Worm (Caenorhabditis elegans): ENCODE measurements around the gene emc-5.
A peak's percentile ranks its signal among the peaks of the same experiment; 100 is the strongest.

The emc-5 gene

DNA sequence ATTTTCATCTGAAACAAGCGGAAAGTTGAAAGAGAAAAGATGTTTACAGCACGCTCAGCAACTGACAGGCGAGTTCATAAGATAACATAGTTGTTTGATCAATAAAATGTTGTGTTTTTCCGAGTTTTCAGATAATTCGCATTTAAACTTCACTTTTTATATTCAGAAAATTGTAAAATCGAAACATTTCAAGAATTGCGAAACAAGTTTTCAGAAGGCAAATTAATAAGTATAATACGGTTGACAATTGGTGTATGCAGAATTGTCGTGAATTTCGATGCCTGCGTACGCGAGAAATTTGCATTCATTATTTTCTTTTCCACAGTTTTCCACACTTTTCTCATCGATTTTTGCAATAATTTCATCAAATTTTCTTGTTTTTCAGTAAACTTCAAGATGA, 1.3 kb upstream of the emc-5 start, which contains the start of the genes ooc-3 and B0334.4 (continued):
- TF ChIP-seq unc-130 (GFP tag; optimal IDR thresholded peaks at IDR 0.05) (no peak), lsy-2 (tag; optimal IDR thresholded peaks at IDR 0.05) (peak in 1 of 2 experiments; percentile 94), zfp-2 (tag; optimal IDR thresholded peaks at IDR 0.05) (no peak), daf-16 (GFP tag; optimal IDR thresholded peaks at IDR 0.05) (no peak), daf-16 (tag; optimal IDR thresholded peaks at IDR 0.05) (peak; percentile 64), php-3 (GFP tag; IDR thresholded peaks at IDR 0.05) (no peak), fkh-10 (GFP tag; optimal IDR thresholded peaks at IDR 0.05) (no peak), T26A8.4 (GFP tag; IDR thresholded peaks at IDR 0.05) (no peak), ctbp-1 (GFP tag; IDR thresholded peaks at IDR 0.05) (no peak), F10B5.3 (tag; optimal IDR thresholded peaks at IDR 0.05) (no peak), lir-3 (tag; optimal IDR thresholded peaks at IDR 0.05) (no peak), gei-8 (GFP tag; optimal IDR thresholded peaks at IDR 0.05) (no peak), daf-19 (GFP tag; conservative IDR thresholded peaks at IDR 0.05) (no peak), lin-38 (GFP tag; IDR thresholded peaks at IDR 0.05) (no peak), D1046.2 (GFP tag; IDR thresholded peaks at IDR 0.05) (no peak), lin-15B (tag; optimal IDR thresholded peaks at IDR 0.05) (no peak), ceh-20 (GFP tag; IDR thresholded peaks at IDR 0.05) (no peak), T20F7.1 (GFP tag; optimal IDR thresholded peaks at IDR 0.05) (no peak), nhr-111 (GFP tag; optimal IDR thresholded peaks at IDR 0.05) (no peak), snpc-1.2 (GFP tag; IDR thresholded peaks at IDR 0.05) (no peak)

DNA sequence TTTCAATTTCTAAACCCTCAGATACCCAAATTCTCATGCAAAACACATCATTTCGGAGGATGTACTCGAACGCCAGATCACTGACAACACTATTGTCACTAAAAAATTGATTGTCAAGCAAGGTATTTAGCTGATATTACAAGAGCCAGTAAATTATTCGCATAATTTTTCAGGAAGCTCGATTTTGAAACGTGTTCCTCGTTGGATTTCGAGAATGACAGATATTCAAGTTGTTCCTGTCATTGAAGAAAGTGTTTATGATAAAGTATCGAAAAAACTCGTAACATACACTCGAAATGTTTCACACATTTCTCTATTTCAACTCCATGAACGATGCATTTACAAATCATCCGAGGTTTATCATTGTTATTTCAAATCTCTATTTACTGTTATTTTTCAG, 774 bp upstream of the emc-5 start:
- no peak for TF ChIP-seq snpc-4 (tag; optimal IDR thresholded peaks at IDR 0.05)
- no peak for TF ChIP-seq mxl-2 (GFP tag; conservative IDR thresholded peaks at IDR 0.05)
- TF ChIP-seq ceh-44 (GFP tag; IDR thresholded peaks at IDR 0.05): no peak
- TF ChIP-seq mes-2 (tag; optimal IDR thresholded peaks at IDR 0.05; ENCODE audit: poor library complexity, severe bottlenecking): no peak
- no peak for TF ChIP-seq egl-27 (tag; optimal IDR thresholded peaks at IDR 0.05)
- TF ChIP-seq zfp-3 (GFP tag; conservative IDR thresholded peaks at IDR 0.05): no peak
- TF ChIP-seq ces-1 (GFP tag; optimal IDR thresholded peaks at IDR 0.05): no peak
- no peak for TF ChIP-seq T20F7.1 (GFP tag; optimal IDR thresholded peaks at IDR 0.05)

DNA sequence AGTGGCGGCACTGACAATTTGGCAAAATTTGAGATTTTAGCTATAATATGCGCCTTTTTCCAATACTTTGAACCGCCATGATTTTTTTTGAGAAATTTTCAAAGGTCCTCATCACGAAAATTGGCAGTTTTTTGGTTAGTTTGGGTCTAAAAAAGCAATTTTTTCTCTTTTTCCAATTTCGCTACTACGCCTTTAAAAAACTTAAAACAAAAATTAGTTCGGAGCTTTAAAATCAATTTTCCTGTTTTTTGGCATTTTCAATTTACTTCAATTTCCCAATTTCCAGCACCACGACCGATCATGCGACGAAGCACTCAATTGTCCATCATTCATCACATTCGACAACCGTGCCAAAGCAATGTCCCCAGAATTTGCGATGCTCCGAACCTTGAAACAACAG, 785 bp downstream of the emc-5 start, which contains the start of gene B0334.5:
B0334.5 (plus strand) TSS at position 301 of the 400 bp plus-strand sequence.
- TF ChIP-seq ceh-32 (tag; optimal IDR thresholded peaks at IDR 0.05; ENCODE audit: poor library complexity) (no peak), unc-62 (GFP tag; optimal IDR thresholded peaks at IDR 0.05 in 1 of 2) (peak in 1 of 2 experiments; percentile 81), unc-62 (tag; optimal IDR thresholded peaks at IDR 0.05) (no peak)

DNA sequence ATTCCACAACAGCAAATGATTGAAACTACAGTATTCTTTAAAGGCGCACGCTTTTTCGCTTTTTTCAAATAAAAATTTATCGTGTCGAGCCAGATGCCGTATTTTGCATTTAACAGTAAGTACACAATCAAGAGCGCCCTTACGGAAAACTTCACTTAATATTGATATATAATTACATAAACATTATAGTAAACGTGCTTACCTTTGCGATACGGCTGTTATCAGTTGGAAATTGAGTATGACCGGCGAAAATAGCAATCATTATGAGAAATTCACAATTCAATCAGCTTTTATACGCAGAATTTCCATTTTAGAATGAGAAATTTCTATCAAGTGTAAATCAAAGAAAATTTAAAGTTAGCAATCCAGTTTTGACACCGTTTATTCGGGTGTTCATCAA, 3.6 kb downstream of the emc-5 start, which contains the start of gene B0334.20:
B0334.20 (minus strand) TSS at position 262 of the 400 bp plus-strand sequence.
- no peak for TF ChIP-seq unc-62 (GFP tag; optimal IDR thresholded peaks at IDR 0.05 in 1 of 2)
- no peak for TF ChIP-seq unc-62 (tag; optimal IDR thresholded peaks at IDR 0.05)
- no peak for TF ChIP-seq vab-7 (GFP tag; IDR thresholded peaks at IDR 0.05)
- no peak for TF ChIP-seq Y75B8A.6 (GFP tag; IDR thresholded peaks at IDR 0.05)
- TF ChIP-seq nhr-28 (tag; optimal IDR thresholded peaks at IDR 0.05): peak; percentile 81
- no peak for TF ChIP-seq lin-38 (GFP tag; IDR thresholded peaks at IDR 0.05)
- TF ChIP-seq php-3 (GFP tag; IDR thresholded peaks at IDR 0.05): peak; percentile 42; the same call in 1 of the 2 replicates
- no peak for TF ChIP-seq lin-1 (GFP tag; IDR thresholded peaks at IDR 0.05)
- TF ChIP-seq daf-16 (GFP tag; optimal IDR thresholded peaks at IDR 0.05): no peak
- TF ChIP-seq daf-16 (tag; optimal IDR thresholded peaks at IDR 0.05): peak; percentile 62
- TF ChIP-seq D1046.2 (GFP tag; IDR thresholded peaks at IDR 0.05): no peak
- no peak for TF ChIP-seq nhr-76 (tag; optimal IDR thresholded peaks at IDR 0.05)
- peak; percentile 46 for TF ChIP-seq pqm-1 (tag; optimal IDR thresholded peaks at IDR 0.05)
- no peak for TF ChIP-seq nhr-6 (tag; optimal IDR thresholded peaks at IDR 0.05)
- TF ChIP-seq zip-2 (tag; optimal IDR thresholded peaks at IDR 0.05): no peak
- no peak for TF ChIP-seq Y48G9A.11 (GFP tag; IDR thresholded peaks at IDR 0.05)
- TF ChIP-seq madf-5 (GFP tag; IDR thresholded peaks at IDR 0.05): no peak
- no peak for TF ChIP-seq mep-1 (tag; optimal IDR thresholded peaks at IDR 0.05)
- no peak for TF ChIP-seq ceh-62 (tag; optimal IDR thresholded peaks at IDR 0.05)
- no peak for TF ChIP-seq T20F7.1 (GFP tag; optimal IDR thresholded peaks at IDR 0.05)
- no peak for TF ChIP-seq zfp-2 (tag; optimal IDR thresholded peaks at IDR 0.05)
